Fruit fly (Drosophila melanogaster) whole organism, embryonic: ENCODE results near the gene Obp99c.

ENCODE experiments used
- Abd-B ChIP-seq: fragments of 200-800 bp; sonication (Bioruptor generic); optimal IDR thresholded peaks from 2 replicates; lab custom pipeline; 2018; ENCODE audit warnings: missing biosample characterization, mild to moderate bottlenecking, missing genetic modification characterization, moderate library complexity
- CG10431 ChIP-seq: fragments of 200-800 bp; sonication (Bioruptor generic); optimal IDR thresholded peaks from 3 replicates; lab custom pipeline; 2018; ENCODE audit warnings: missing biosample characterization, mild to moderate bottlenecking, missing genetic modification characterization
- CG10543 ChIP-seq: fragments of 200-800 bp; sonication (Bioruptor generic); optimal IDR thresholded peaks from 3 replicates; lab custom pipeline; 2017; ENCODE audit warnings: missing biosample characterization, mild to moderate bottlenecking, missing genetic modification characterization, moderate library complexity
- CG10565 ChIP-seq: fragments of 200-800 bp; sonication (Bioruptor generic); optimal IDR thresholded peaks from 3 replicates; lab custom pipeline; 2016; ENCODE audit warnings: missing biosample characterization, mild to moderate bottlenecking, missing genetic modification characterization
- CG12236 ChIP-seq: fragments of 200-800 bp; sonication (Bioruptor generic); optimal IDR thresholded peaks from 2 replicates; lab custom pipeline; 2016; ENCODE audit warnings: missing biosample characterization, missing genetic modification characterization
- CG12769 ChIP-seq: fragments of 200-800 bp; sonication (Bioruptor generic); optimal IDR thresholded peaks from 2 replicates; lab custom pipeline; 2019; ENCODE audit warnings: missing biosample characterization, mild to moderate bottlenecking, missing genetic modification characterization, moderate library complexity
- CG14710 ChIP-seq: fragments of 200-800 bp; sonication (Bioruptor generic); optimal IDR thresholded peaks from 3 replicates; lab custom pipeline; 2019; ENCODE audit warnings: missing biosample characterization, mild to moderate bottlenecking, missing genetic modification characterization, moderate library complexity
- CG14860 ChIP-seq: fragments of 200-800 bp; sonication (Bioruptor generic); IDR thresholded peaks from 3 replicates; pipeline ENCODE4 v1.3.6; 2022; ENCODE audit warnings: missing biosample characterization, missing genetic modification characterization; ENCODE audit not compliant: partially characterized antibody
- CG15514 ChIP-seq: fragments of 200-800 bp; sonication (Bioruptor generic); optimal IDR thresholded peaks from 3 replicates; lab custom pipeline; 2017; ENCODE audit warnings: missing biosample characterization, missing genetic modification characterization, mild to moderate bottlenecking, moderate library complexity, missing genetic modification reagents
- CG1602 ChIP-seq: fragments of 200-800 bp; sonication (Bioruptor generic); optimal IDR thresholded peaks from 3 replicates; lab custom pipeline; 2016; ENCODE audit warnings: missing biosample characterization, missing genetic modification characterization
- CG18764 ChIP-seq: fragments of 200-800 bp; sonication (Bioruptor generic); optimal IDR thresholded peaks from 3 replicates; lab custom pipeline; 2016; ENCODE audit warnings: missing biosample characterization, missing genetic modification characterization
- CG3065 ChIP-seq: fragments of 200-800 bp; sonication (Bioruptor generic); optimal IDR thresholded peaks from 2 replicates; lab custom pipeline; 2016; ENCODE audit warnings: missing biosample characterization, missing genetic modification characterization
- CG32767 ChIP-seq: fragments of 200-800 bp; sonication (Bioruptor generic); IDR thresholded peaks from 2 replicates; pipeline ENCODE4 v1.3.6; 2022; ENCODE audit warnings: missing biosample characterization, missing genetic modification characterization
- CG4617 ChIP-seq: fragments of 200-800 bp; sonication (Bioruptor generic); optimal IDR thresholded peaks from 3 replicates; lab custom pipeline; 2016; ENCODE audit warnings: missing biosample characterization, missing genetic modification characterization, borderline replicate concordance
- CG8281 ChIP-seq: fragments of 200-800 bp; sonication (Bioruptor generic); optimal IDR thresholded peaks from 2 replicates; lab custom pipeline; 2018; ENCODE audit warnings: missing biosample characterization, mild to moderate bottlenecking, missing genetic modification characterization, moderate library complexity
- CG9797 ChIP-seq: fragments of 200-800 bp; sonication (Bioruptor generic); optimal IDR thresholded peaks from 3 replicates; lab custom pipeline; 2018; ENCODE audit warnings: missing biosample characterization, mild to moderate bottlenecking, missing genetic modification characterization
- CG9876 ChIP-seq: fragments of 200-800 bp; sonication (Bioruptor generic); optimal IDR thresholded peaks from 2 replicates; lab custom pipeline; 2016; ENCODE audit warnings: missing biosample characterization, missing genetic modification characterization
- Dfd ChIP-seq, 2 experiments: fragments of >200 bp; optimal IDR thresholded peaks; 2 replicates each; lab custom pipeline; 2017; ENCODE audit warnings: missing biosample characterization in 2 of 2, missing genetic modification characterization in 2 of 2
- E2f1 ChIP-seq: fragments of 200-800 bp; sonication (Bioruptor generic); IDR thresholded peaks from 2 replicates; pipeline ENCODE4 v1.3.6; 2022; ENCODE audit warnings: missing biosample characterization, missing genetic modification characterization
- HHEX ChIP-seq: fragments of 200-800 bp; sonication (Bioruptor generic); optimal IDR thresholded peaks from 3 replicates; lab custom pipeline; 2017; ENCODE audit warnings: missing biosample characterization, mild to moderate bottlenecking, missing genetic modification characterization, missing genetic modification reagents
- Hey ChIP-seq: fragments of 200-800 bp; sonication (Bioruptor generic); optimal IDR thresholded peaks from 3 replicates; lab custom pipeline; 2018; ENCODE audit warnings: missing biosample characterization, mild to moderate bottlenecking, missing genetic modification characterization
- Jarid2 ChIP-seq: fragments of 200-800 bp; sonication (Bioruptor generic); optimal IDR thresholded peaks from 3 replicates; lab custom pipeline; 2017; ENCODE audit warnings: mild to moderate bottlenecking, missing biosample characterization, missing genetic modification reagents, missing genetic modification characterization
- Nf-YB ChIP-seq: fragments of 200-800 bp; sonication (Bioruptor generic); optimal IDR thresholded peaks from 3 replicates; lab custom pipeline; 2019; ENCODE audit warnings: missing biosample characterization, mild to moderate bottlenecking, missing genetic modification characterization, moderate library complexity
- NfI ChIP-seq: fragments of 200-800 bp; sonication (Bioruptor generic); optimal IDR thresholded peaks from 3 replicates; lab custom pipeline; 2018; ENCODE audit warnings: missing biosample characterization, mild to moderate bottlenecking, missing genetic modification characterization, moderate library complexity
- Poxn ChIP-seq: fragments of 200-800 bp; sonication (Bioruptor generic); IDR thresholded peaks from 2 replicates; pipeline ENCODE4 v1.3.6; 2022; ENCODE audit warnings: missing biosample characterization, missing genetic modification characterization
- Rx ChIP-seq: fragments of 200-800 bp; sonication (Bioruptor generic); IDR thresholded peaks from 2 replicates; pipeline ENCODE4 v1.3.6; 2022; ENCODE audit warnings: missing biosample characterization, missing genetic modification characterization
- Side ChIP-seq: fragments of 200-800 bp; sonication (Bioruptor generic); optimal IDR thresholded peaks from 2 replicates; lab custom pipeline; 2016; ENCODE audit warnings: missing biosample characterization, missing genetic modification characterization
- Spps ChIP-seq: fragments of 200-800 bp; sonication (Bioruptor generic); optimal IDR thresholded peaks from 2 replicates; lab custom pipeline; 2018; ENCODE audit warnings: missing biosample characterization, mild to moderate bottlenecking, missing genetic modification characterization
- az2 ChIP-seq: fragments of 200-800 bp; sonication (Bioruptor generic); optimal IDR thresholded peaks from 3 replicates; lab custom pipeline; 2016; ENCODE audit warnings: missing biosample characterization, missing genetic modification characterization
- chn ChIP-seq: fragments of 200-800 bp; sonication (Bioruptor generic); optimal IDR thresholded peaks from 2 replicates; lab custom pipeline; 2016; ENCODE audit warnings: missing biosample characterization, missing genetic modification characterization
- croc ChIP-seq: fragments of 200-800 bp; sonication (Bioruptor generic); conservative IDR thresholded peaks from 3 replicates; pipeline ENCODE4 v1.3.6; 2022; ENCODE audit warnings: missing biosample characterization, missing genetic modification characterization
- danr ChIP-seq: fragments of 200-800 bp; sonication (Bioruptor generic); IDR thresholded peaks from 2 replicates; pipeline ENCODE4 v1.3.6; 2022; ENCODE audit warnings: missing biosample characterization, missing genetic modification characterization
- dmrt99B ChIP-seq: fragments of 200-800 bp; sonication (Bioruptor generic); optimal IDR thresholded peaks from 2 replicates; lab custom pipeline; 2018; ENCODE audit warnings: missing biosample characterization, mild to moderate bottlenecking, missing genetic modification characterization, moderate library complexity
- gcm ChIP-seq: fragments of 200-800 bp; sonication (Bioruptor generic); optimal IDR thresholded peaks from 2 replicates; lab custom pipeline; 2019; ENCODE audit warnings: missing biosample characterization, mild to moderate bottlenecking, missing genetic modification characterization, moderate library complexity
- gsb ChIP-seq: fragments of 200-800 bp; sonication (Bioruptor generic); IDR thresholded peaks from 2 replicates; pipeline ENCODE4 v1.3.6; 2022; ENCODE audit warnings: missing biosample characterization, missing genetic modification characterization
- hb ChIP-seq: fragments of 200-800 bp; sonication (Bioruptor generic); IDR thresholded peaks from 3 replicates; pipeline ENCODE4 v1.3.6; 2022; ENCODE audit warnings: missing biosample characterization, missing genetic modification characterization; ENCODE audit not compliant: partially characterized antibody
- jumu ChIP-seq: fragments of 200-800 bp; sonication (Bioruptor generic); optimal IDR thresholded peaks from 3 replicates; lab custom pipeline; 2016; ENCODE audit warnings: missing biosample characterization, missing genetic modification characterization
- kah ChIP-seq: fragments of 200-800 bp; sonication (Bioruptor generic); optimal IDR thresholded peaks from 2 replicates; lab custom pipeline; 2018; ENCODE audit warnings: missing biosample characterization, mild to moderate bottlenecking, missing genetic modification characterization
- lov ChIP-seq, 2 experiments: fragments of 200-800 bp in 1 of 2; fragments of >200 bp in 1 of 2; sonication (Bioruptor generic) in 1 of 2; IDR thresholded peaks in 1 of 2; optimal IDR thresholded peaks in 1 of 2; 2 replicates in 1 of 2; 3 replicates in 1 of 2; pipeline versions ENCODE4 v1.3.6 to Lab custom; 2017 to 2022; ENCODE audit warnings: missing biosample characterization in 1 of 2, missing genetic modification characterization in 1 of 2
- luna ChIP-seq: fragments of 200-800 bp; sonication (Bioruptor generic); optimal IDR thresholded peaks from 2 replicates; lab custom pipeline; 2016; ENCODE audit warnings: missing biosample characterization, missing genetic modification characterization
- nmo ChIP-seq: fragments of 200-800 bp; sonication (Bioruptor generic); optimal IDR thresholded peaks from 2 replicates; lab custom pipeline; 2018; ENCODE audit warnings: missing biosample characterization, mild to moderate bottlenecking, missing genetic modification characterization, moderate library complexity
- pho ChIP-seq: fragments of 200-800 bp; sonication (Bioruptor generic); optimal IDR thresholded peaks from 2 replicates; lab custom pipeline; 2016; ENCODE audit warnings: missing biosample characterization, missing genetic modification characterization
- phol ChIP-seq: fragments of 200-800 bp; sonication (Bioruptor generic); optimal IDR thresholded peaks from 3 replicates; lab custom pipeline; 2018; ENCODE audit warnings: missing biosample characterization, mild to moderate bottlenecking, missing genetic modification characterization, moderate library complexity
- schlank ChIP-seq: fragments of 200-800 bp; sonication (Bioruptor generic); optimal IDR thresholded peaks from 2 replicates; lab custom pipeline; 2018; ENCODE audit warnings: missing biosample characterization, mild to moderate bottlenecking, missing genetic modification characterization
- sd ChIP-seq: fragments of 200-800 bp; sonication (Bioruptor generic); optimal IDR thresholded peaks from 3 replicates; lab custom pipeline; 2018; ENCODE audit warnings: missing biosample characterization, mild to moderate bottlenecking, missing genetic modification characterization, moderate library complexity
- sens ChIP-seq: fragments of 200-800 bp; sonication (Bioruptor generic); peaks from one replicate; lab custom pipeline; 2016; ENCODE audit warnings: missing biosample characterization, missing genetic modification characterization
- sim ChIP-seq: fragments of 200-800 bp; sonication (Bioruptor generic); IDR thresholded peaks from 2 replicates; pipeline ENCODE4 v1.3.6; 2022; ENCODE audit warnings: missing biosample characterization, missing genetic modification characterization
- sima ChIP-seq: fragments of 200-800 bp; sonication (Bioruptor generic); optimal IDR thresholded peaks from 2 replicates; lab custom pipeline; 2016; ENCODE audit warnings: missing biosample characterization, missing genetic modification characterization
- tin ChIP-seq: fragments of 200-800 bp; sonication (Bioruptor generic); optimal IDR thresholded peaks from 3 replicates; lab custom pipeline; 2016; ENCODE audit warnings: missing biosample characterization, missing genetic modification characterization
- trh ChIP-seq: fragments of 200-800 bp; sonication (Bioruptor generic); optimal IDR thresholded peaks from 2 replicates; lab custom pipeline; 2016; ENCODE audit warnings: missing biosample characterization, missing genetic modification characterization
- z ChIP-seq: fragments of 200-800 bp; sonication (Bioruptor generic); IDR thresholded peaks from 3 replicates; pipeline ENCODE4 v1.3.6; 2022; ENCODE audit warnings: missing biosample characterization, missing genetic modification characterization

The Obp99c gene

dm6 chr3R:29711434-29711833, 22.3 kb upstream of the Obp99c start (continued):
- TF ChIP-seq sens (GFP tag; lab: Kevin White, UChicago) (peak; percentile 81), CG8281 (tag; lab: Kevin White, UChicago) (no peak), CG12236 (GFP tag; lab: Kevin White, UChicago) (no peak), HHEX (no peak), CG10431 (GFP tag; lab: Kevin White, UChicago) (no peak), Rx (no peak), jumu (GFP tag; lab: Kevin White, UChicago) (no peak), CG32767 (GFP tag; lab: Robert Waterston, UW) (no peak), pho (GFP tag; lab: Kevin White, UChicago) (no peak), CG3065 (GFP tag; lab: Kevin White, UChicago) (no peak), croc (GFP tag; lab: Robert Waterston, UW) (no peak), phol (tag; lab: Kevin White, UChicago) (peak; percentile 19), chn (peak; percentile 6), CG4617 (GFP tag; lab: Kevin White, UChicago) (no peak), Hey (tag; lab: Kevin White, UChicago) (no peak), nmo (GFP tag; lab: Kevin White, UChicago) (no peak), Poxn (GFP tag; lab: Robert Waterston, UW) (no peak), Dfd (GFP tag; optimal IDR thresholded peaks at IDR 0.05; lab: Kevin White, UChicago) (no peak), schlank (tag; lab: Kevin White, UChicago) (no peak), hb (no peak), CG1602 (no peak), Side (GFP tag; lab: Kevin White, UChicago) (no peak), tin (GFP tag; lab: Kevin White, UChicago) (no peak), lov (optimal IDR thresholded peaks at IDR 0.05; lab: Kevin White, UChicago) (no peak), lov (GFP tag; IDR thresholded peaks at IDR 0.05; lab: Robert Waterston, UW) (no peak), CG10543 (GFP tag; lab: Kevin White, UChicago) (no peak), CG9797 (GFP tag; lab: Kevin White, UChicago) (no peak), trh (GFP tag; lab: Kevin White, UChicago) (no peak), E2f1 (GFP tag; lab: Robert Waterston, UW) (no peak), az2 (GFP tag; lab: Kevin White, UChicago) (peak; percentile 11), CG15514 (GFP tag; lab: Kevin White, UChicago) (no peak), sd (tag; lab: Kevin White, UChicago) (no peak), Spps (no peak), danr (GFP tag; lab: Robert Waterston, UW) (no peak), luna (GFP tag; lab: Kevin White, UChicago) (no peak), CG10565 (no peak), CG14710 (tag; lab: Kevin White, UChicago) (no peak), Abd-B (peak; percentile 14), kah (no peak), gsb (no peak), CG9876 (GFP tag; lab: Kevin White, UChicago) (no peak), Nf-YB (no peak), sima (no peak), gcm (GFP tag; lab: Kevin White, UChicago) (no peak), dmrt99B (tag; lab: Kevin White, UChicago) (peak; percentile 49), Jarid2 (GFP tag; lab: Kevin White, UChicago) (no peak), CG12769 (tag; lab: Kevin White, UChicago) (no peak), NfI (GFP tag; lab: Kevin White, UChicago) (no peak), CG14860 (GFP tag; lab: Robert Waterston, UW) (no peak), z (GFP tag; lab: Robert Waterston, UW) (no peak), sim (GFP tag; lab: Robert Waterston, UW) (no peak), CG18764 (no peak)
